Fruit fly (Drosophila melanogaster): Measurements from ENCODE around the gene mtgo.
A peak's percentile ranks its signal among the peaks of the same experiment; 100 is the strongest.

The mtgo gene

DNA sequence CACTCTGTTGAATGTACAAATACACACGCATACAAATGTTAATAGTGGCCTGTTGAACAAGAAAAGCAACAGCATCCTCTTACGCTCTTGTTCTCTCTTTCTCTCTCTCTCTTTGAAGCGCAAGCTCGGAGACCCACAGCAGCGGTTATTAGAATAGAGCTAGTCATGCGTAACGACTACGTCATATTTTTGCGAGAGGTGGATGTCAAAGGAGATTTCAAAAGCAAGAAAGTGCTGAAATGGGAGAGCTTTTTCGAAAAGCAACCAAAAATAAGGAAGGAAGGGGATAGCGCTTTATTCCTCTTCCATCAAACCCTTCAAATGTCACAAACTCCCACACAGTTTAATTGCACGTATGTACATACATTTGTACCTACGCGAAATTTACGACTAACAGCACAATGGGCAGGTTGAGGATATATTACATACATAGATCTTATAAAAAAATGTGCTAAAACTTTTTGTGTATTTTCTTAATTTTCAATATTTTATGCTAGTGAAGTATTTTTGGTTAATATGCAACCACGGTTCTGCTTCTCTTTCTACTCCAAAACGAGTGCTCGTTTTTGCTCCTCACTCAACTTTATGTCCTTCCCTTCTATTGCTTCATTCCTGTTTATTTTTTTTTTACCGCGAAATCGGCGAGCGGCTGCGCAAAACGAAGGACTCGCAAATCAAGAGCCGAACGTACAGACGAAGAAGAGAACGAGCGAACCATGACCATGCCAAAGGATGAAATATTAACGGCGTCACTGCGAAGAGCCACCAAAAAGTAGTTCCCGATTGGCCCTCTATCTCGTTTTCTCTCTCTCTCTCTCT is 145.2 kb downstream of the mtgo start (continued):
- TF ChIP-seq CG11695 (GFP tag; IDR thresholded peaks at IDR 0.05) (0 out of 3 replicates have a peak, but pooled peaks have one; percentile 12), ken (GFP tag; IDR thresholded peaks at IDR 0.05) (0 out of 3 replicates have a peak, but pooled peaks have one; percentile 25), gcm (GFP tag; optimal IDR thresholded peaks at IDR 0.05) (no peak), Hr39 (optimal IDR thresholded peaks at IDR 0.05) (no peak), pzg (GFP tag; optimal IDR thresholded peaks at IDR 0.05) (no peak), Meics (GFP tag; optimal IDR thresholded peaks at IDR 0.05) (no peak), gfzf (GFP tag; optimal IDR thresholded peaks at IDR 0.05) (no peak), ATbp (GFP tag; optimal IDR thresholded peaks at IDR 0.05) (no peak), dmrt99B (tag; optimal IDR thresholded peaks at IDR 0.05) (no peak), CG4404 (GFP tag; IDR thresholded peaks at IDR 0.05) (no peak), amos (GFP tag; IDR thresholded peaks at IDR 0.05; ENCODE audit: partially characterized antibody) (no peak), CG8944 (GFP tag; optimal IDR thresholded peaks at IDR 0.05) (peak; percentile 17), CG10267 (tag; optimal IDR thresholded peaks at IDR 0.05) (no peak), pan (optimal IDR thresholded peaks at IDR 0.05) (no peak), pan (GFP tag; optimal IDR thresholded peaks at IDR 0.05 in 1 of 2, IDR thresholded peaks at IDR 0.05 in 1 of 2) (no peak), sima (GFP tag; optimal IDR thresholded peaks at IDR 0.05) (no peak), CG8359 (GFP tag; optimal IDR thresholded peaks at IDR 0.05; ENCODE audit: borderline replicate concordance) (no peak), p53 (GFP tag; optimal IDR thresholded peaks at IDR 0.05) (no peak), CG16779 (GFP tag; IDR thresholded peaks at IDR 0.05) (no peak), Dll (GFP tag; IDR thresholded peaks at IDR 0.05; ENCODE audit: partially characterized antibody) (no peak), CG3281 (GFP tag; optimal IDR thresholded peaks at IDR 0.05) (no peak), Ssrp (tag; optimal IDR thresholded peaks at IDR 0.05) (peak; percentile 27), NC2α (GFP tag; optimal IDR thresholded peaks at IDR 0.05) (no peak), hb (GFP tag; IDR thresholded peaks at IDR 0.05; ENCODE audit: partially characterized antibody) (no peak), CG9932 (GFP tag; IDR thresholded peaks at IDR 0.05) (no peak), dysf (GFP tag; IDR thresholded peaks at IDR 0.05) (peak; percentile 41; the same call in 1 of the 3 replicates), dmrt11E (tag; optimal IDR thresholded peaks at IDR 0.05) (no peak), ranshi (GFP tag; IDR thresholded peaks at IDR 0.05) (no peak), nom (GFP tag; optimal IDR thresholded peaks at IDR 0.05) (peak; percentile 30), wdn (GFP tag; IDR thresholded peaks at IDR 0.05) (no peak), gt (GFP tag; IDR thresholded peaks at IDR 0.05) (no peak), CG17912 (GFP tag; optimal IDR thresholded peaks at IDR 0.05) (no peak), YL-1 (GFP tag; optimal IDR thresholded peaks at IDR 0.05) (no peak), lola (GFP tag; optimal IDR thresholded peaks at IDR 0.05) (peak in 1 of 3 experiments; percentile 8), CG31388 (GFP tag; optimal IDR thresholded peaks at IDR 0.05) (no peak), E2f1 (GFP tag; IDR thresholded peaks at IDR 0.05) (no peak), CG30403 (GFP tag; optimal IDR thresholded peaks at IDR 0.05) (peak; percentile 51), CG2712 (tag; optimal IDR thresholded peaks at IDR 0.05) (no peak), bcd (GFP tag; optimal IDR thresholded peaks at IDR 0.05) (no peak), Ada2b (GFP tag; IDR thresholded peaks at IDR 0.05) (no peak), CG11696 (GFP tag; IDR thresholded peaks at IDR 0.05) (peak; percentile 89), Hsf (GFP tag; optimal IDR thresholded peaks at IDR 0.05) (peak; percentile 28), tap (tag; optimal IDR thresholded peaks at IDR 0.05) (no peak), cwo (GFP tag; optimal IDR thresholded peaks at IDR 0.05) (no peak), CG10565 (GFP tag; optimal IDR thresholded peaks at IDR 0.05) (no peak), Sry-δ (GFP tag; optimal IDR thresholded peaks at IDR 0.05) (no peak), CG10979 (tag; optimal IDR thresholded peaks at IDR 0.05) (no peak)

Data from whole organism, embryonic.